Fruit fly (Drosophila melanogaster): ENCODE measurements around the gene GABA-B-R1.

GABA-B-R1 gene

DNA sequence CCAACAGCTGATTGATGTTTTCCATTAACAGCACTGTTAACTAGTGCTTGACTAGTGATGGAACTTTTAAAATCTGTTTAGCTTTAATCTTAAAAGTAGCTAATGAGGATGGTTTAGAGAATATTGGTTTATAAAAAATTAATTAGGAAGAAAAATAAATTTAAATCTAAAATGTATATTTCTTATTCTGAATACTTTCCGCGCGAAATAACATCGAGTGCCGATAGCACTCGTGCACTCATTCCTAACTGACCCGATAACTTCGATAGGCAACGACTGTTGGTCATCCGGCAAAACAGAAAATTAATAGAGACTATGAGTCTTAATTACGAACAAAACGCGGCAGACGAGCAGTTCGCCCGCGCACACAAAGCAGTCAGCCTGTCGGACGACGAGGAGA lies 6.4 kb upstream of the GABA-B-R1 start, which contains the start of the genes THG and Rnmt:
TSS of gene THG (minus strand) at position 22 of the 400 bp plus-strand sequence.
TSS of gene Rnmt (plus strand) at position 237 of the 400 bp plus-strand sequence.
- TF ChIP-seq D (optimal IDR thresholded peaks at IDR 0.05): no peak
- peak; percentile 48 for TF ChIP-seq D (GFP tag; optimal IDR thresholded peaks at IDR 0.05)
- TF ChIP-seq CG6272 (GFP tag; IDR thresholded peaks at IDR 0.05): peak; percentile 84
- peak; percentile 85 for TF ChIP-seq nmo (GFP tag; optimal IDR thresholded peaks at IDR 0.05)
- peak; percentile 81 for TF ChIP-seq fd3F (GFP tag; optimal IDR thresholded peaks at IDR 0.05)
- peak; percentile 72 for TF ChIP-seq stwl (tag; optimal IDR thresholded peaks at IDR 0.05)
- TF ChIP-seq klu (GFP tag; IDR thresholded peaks at IDR 0.05): peak; percentile 67; the same call in 1 of the 2 replicates
- no peak for TF ChIP-seq CG10565 (GFP tag; optimal IDR thresholded peaks at IDR 0.05)
- no peak for TF ChIP-seq NC2α (GFP tag; optimal IDR thresholded peaks at IDR 0.05)
- TF ChIP-seq Asciz (GFP tag; optimal IDR thresholded peaks at IDR 0.05): peak; percentile 14
- TF ChIP-seq p53 (GFP tag; optimal IDR thresholded peaks at IDR 0.05): peak; percentile 33
- TF ChIP-seq Dip3 (GFP tag; optimal IDR thresholded peaks at IDR 0.05): peak; percentile 60
- 0 out of 2 replicates have a peak, but pooled peaks have one; percentile 28 for TF ChIP-seq toy (GFP tag; IDR thresholded peaks at IDR 0.05)
- peak; percentile 81 for TF ChIP-seq CG33557 (GFP tag; optimal IDR thresholded peaks at IDR 0.05)
- TF ChIP-seq amos (GFP tag; IDR thresholded peaks at IDR 0.05; ENCODE audit: partially characterized antibody): peak; percentile 83
- TF ChIP-seq CG13296 (GFP tag; optimal IDR thresholded peaks at IDR 0.05): peak; percentile 68
- no peak for TF ChIP-seq h (optimal IDR thresholded peaks at IDR 0.05)
- TF ChIP-seq dmrt11E (tag; optimal IDR thresholded peaks at IDR 0.05): peak; percentile 88
- peak; percentile 90 for TF ChIP-seq slbo (GFP tag; IDR thresholded peaks at IDR 0.05)
- peak; percentile 37 for TF ChIP-seq Mes4 (GFP tag; optimal IDR thresholded peaks at IDR 0.05)
- TF ChIP-seq CG17568 (GFP tag; optimal IDR thresholded peaks at IDR 0.05): peak; percentile 59
- peak; percentile 50 for TF ChIP-seq Atf-2 (GFP tag; optimal IDR thresholded peaks at IDR 0.05)
- peak; percentile 86 for TF ChIP-seq ara (GFP tag; IDR thresholded peaks at IDR 0.05)
- no peak for TF ChIP-seq yki (optimal IDR thresholded peaks at IDR 0.05)
- peak; percentile 49; the same call in 1 of the 2 replicates for TF ChIP-seq seq (GFP tag; IDR thresholded peaks at IDR 0.05)
- peak; percentile 81 for TF ChIP-seq CG12299 (tag; optimal IDR thresholded peaks at IDR 0.05)
- TF ChIP-seq gsb (GFP tag; IDR thresholded peaks at IDR 0.05): peak; percentile 68
- TF ChIP-seq mam (GFP tag; optimal IDR thresholded peaks at IDR 0.05): peak; percentile 74
- TF ChIP-seq CG13624 (GFP tag; optimal IDR thresholded peaks at IDR 0.05): peak; percentile 73
- TF ChIP-seq CG17829 (tag; optimal IDR thresholded peaks at IDR 0.05): peak; percentile 85
- TF ChIP-seq Max (GFP tag; optimal IDR thresholded peaks at IDR 0.05): peak; percentile 79
- peak; percentile 1 for TF ChIP-seq CG8281 (tag; optimal IDR thresholded peaks at IDR 0.05)
- TF ChIP-seq vnd (GFP tag; IDR thresholded peaks at IDR 0.05; ENCODE audit: partially characterized antibody): peak; percentile 82
- no peak for TF ChIP-seq Lpt (GFP tag; optimal IDR thresholded peaks at IDR 0.05)
- peak; percentile 83 for TF ChIP-seq sug (tag; optimal IDR thresholded peaks at IDR 0.05)
- TF ChIP-seq CG1602 (GFP tag; optimal IDR thresholded peaks at IDR 0.05): peak; percentile 87
- TF ChIP-seq CG6854 (GFP tag; optimal IDR thresholded peaks at IDR 0.05): no peak
- no peak for TF ChIP-seq Doc2 (GFP tag; IDR thresholded peaks at IDR 0.05)
- peak; percentile 78 for TF ChIP-seq CG18011 (GFP tag; optimal IDR thresholded peaks at IDR 0.05)
- TF ChIP-seq Bteb2 (GFP tag; optimal IDR thresholded peaks at IDR 0.05): peak; percentile 68
- TF ChIP-seq fru (optimal IDR thresholded peaks at IDR 0.05): no peak
- TF ChIP-seq Ssrp (tag; optimal IDR thresholded peaks at IDR 0.05): peak; percentile 76
- peak; percentile 86 for TF ChIP-seq CG17328 (GFP tag; IDR thresholded peaks at IDR 0.05)
- peak; percentile 57 for TF ChIP-seq Oaz (GFP tag; IDR thresholded peaks at IDR 0.05)
- TF ChIP-seq Dbx (GFP tag; IDR thresholded peaks at IDR 0.05): peak; percentile 93
- TF ChIP-seq CG4328 (GFP tag; optimal IDR thresholded peaks at IDR 0.05): peak; percentile 50
- peak; percentile 73 for TF ChIP-seq Awh (GFP tag; IDR thresholded peaks at IDR 0.05)
- no peak for TF ChIP-seq Kr (GFP tag; optimal IDR thresholded peaks at IDR 0.05)
- TF ChIP-seq Elba2 (GFP tag; optimal IDR thresholded peaks at IDR 0.05): peak; percentile 39
- peak; percentile 86 for TF ChIP-seq az2 (GFP tag; optimal IDR thresholded peaks at IDR 0.05)
- peak; percentile 91 for TF ChIP-seq ci (GFP tag; IDR thresholded peaks at IDR 0.05)
- TF ChIP-seq CG2678 (tag; optimal IDR thresholded peaks at IDR 0.05): peak; percentile 81
- peak; percentile 68 to 69 for TF ChIP-seq Pdp1 (GFP tag; optimal IDR thresholded peaks at IDR 0.05)
